Worm (Caenorhabditis elegans) whole organism, midembryonic: ENCODE measurements around the gene F38B2.6.
A peak's percentile ranks its signal among the peaks of the same experiment; 100 is the strongest.

Experiments
- T22C8.4 ChIP-seq: fragments of 200-800 bp; sonication (Bioruptor generic); IDR thresholded peaks from 2 replicates; pipeline ENCODE4 v1.3.6; 2022; ENCODE audit warnings: missing genetic modification characterization, missing compliant biosample characterization
- flt-1 ChIP-seq: fragments of 200-800 bp; sonication (Bioruptor generic); IDR thresholded peaks from 2 replicates; pipeline ENCODE4 v1.3.6; 2022; ENCODE audit warnings: missing genetic modification characterization, missing compliant biosample characterization
- ref-1 ChIP-seq: fragments of 200-800 bp; sonication (Bioruptor generic); conservative IDR thresholded peaks from 2 replicates; pipeline ENCODE4 v1.3.6; 2022; ENCODE audit warnings: missing genetic modification reagents, missing genetic modification characterization, missing compliant biosample characterization
- ztf-29 ChIP-seq: fragments of 200-800 bp; sonication (Bioruptor generic); IDR thresholded peaks from 2 replicates; pipeline ENCODE4 v1.3.6; 2022; ENCODE audit warnings: missing genetic modification reagents, missing genetic modification characterization, missing compliant biosample characterization

DNA sequence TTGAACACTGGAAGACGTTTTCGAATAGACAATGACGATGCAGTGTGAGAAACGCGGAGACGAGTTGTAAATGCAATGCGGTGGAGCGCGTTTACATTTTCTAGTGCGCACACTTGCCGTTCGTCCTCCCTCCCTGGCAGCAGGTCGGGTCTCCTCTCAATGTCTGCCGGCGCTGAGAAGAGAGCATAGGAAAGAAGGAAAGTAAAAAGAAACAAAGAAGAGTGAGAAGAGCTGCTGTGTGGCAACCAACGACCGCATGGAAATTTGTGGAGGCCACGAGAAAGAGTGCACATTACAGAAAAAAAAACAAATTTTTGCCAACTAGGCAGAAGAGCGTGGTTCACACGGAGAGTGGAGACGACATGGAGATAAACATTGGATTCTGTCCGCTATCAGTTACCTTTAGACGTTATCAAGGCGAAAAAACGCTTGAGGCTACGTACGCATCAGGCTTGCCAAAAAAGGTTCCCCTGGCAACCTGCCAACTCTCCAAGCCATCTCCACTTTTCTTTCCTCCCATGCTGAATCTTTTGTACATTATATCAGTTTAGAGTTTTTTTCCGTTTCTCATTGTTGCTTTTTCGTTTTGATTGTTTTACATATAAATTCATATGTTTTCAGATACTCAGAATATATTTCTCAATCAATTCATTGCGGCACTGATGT lies 18.7 kb upstream of the F38B2.6 start, which contains the start of the genes snrp-40.1 and F08G12.3:
- TF ChIP-seq flt-1 (GFP tag; lab: Robert Waterston, UW) (peak; percentile 46), ztf-29 (no peak), T22C8.4 (GFP tag; lab: Robert Waterston, UW) (no peak), ref-1 (no peak)
